Fruit fly (Drosophila melanogaster) whole organism, embryonic: ENCODE results near the gene CG34347.

Experiments
- B-H2 ChIP-seq: fragments of 200-800 bp; sonication (Bioruptor generic); optimal IDR thresholded peaks from 2 replicates; lab custom pipeline; 2018; ENCODE audit warnings: missing biosample characterization, mild to moderate bottlenecking, missing genetic modification characterization
- CG10543 ChIP-seq: fragments of 200-800 bp; sonication (Bioruptor generic); optimal IDR thresholded peaks from 3 replicates; lab custom pipeline; 2017; ENCODE audit warnings: missing biosample characterization, mild to moderate bottlenecking, missing genetic modification characterization, moderate library complexity
- CG11247 ChIP-seq: fragments of 200-800 bp; sonication (Bioruptor generic); IDR thresholded peaks from 2 replicates; pipeline ENCODE4 v1.3.6; 2022; ENCODE audit warnings: missing biosample characterization, missing genetic modification characterization
- CG11456 ChIP-seq: fragments of 200-800 bp; sonication (Bioruptor generic); IDR thresholded peaks from 3 replicates; pipeline ENCODE4 v1.3.6; 2022; ENCODE audit warnings: missing biosample characterization, missing genetic modification characterization
- CG16815 ChIP-seq: fragments of 200-800 bp; sonication (Bioruptor generic); optimal IDR thresholded peaks from 3 replicates; lab custom pipeline; 2017; ENCODE audit warnings: missing biosample characterization, mild to moderate bottlenecking, missing genetic modification characterization
- CG17568 ChIP-seq: fragments of 200-800 bp; sonication (Bioruptor generic); optimal IDR thresholded peaks from 2 replicates; lab custom pipeline; 2018; ENCODE audit warnings: missing biosample characterization, mild to moderate bottlenecking, missing genetic modification characterization, moderate library complexity
- CG18476 ChIP-seq: fragments of 200-800 bp; sonication (Bioruptor generic); optimal IDR thresholded peaks from 2 replicates; lab custom pipeline; 2016; ENCODE audit warnings: missing biosample characterization, mild to moderate bottlenecking, missing genetic modification characterization
- CG18599 ChIP-seq: fragments of 200-800 bp; sonication (Bioruptor generic); optimal IDR thresholded peaks from 3 replicates; lab custom pipeline; 2017; ENCODE audit warnings: missing biosample characterization, missing genetic modification characterization, mild to moderate bottlenecking, moderate library complexity, missing genetic modification reagents
- CG3847 ChIP-seq: fragments of 200-800 bp; sonication (Bioruptor generic); IDR thresholded peaks from 2 replicates; pipeline ENCODE4 v1.3.6; 2022; ENCODE audit warnings: missing biosample characterization, missing genetic modification characterization
- CG4360 ChIP-seq: fragments of 200-800 bp; sonication (Bioruptor generic); IDR thresholded peaks from 2 replicates; pipeline ENCODE4 v1.3.6; 2022; ENCODE audit warnings: missing biosample characterization, missing genetic modification characterization
- CG6175 ChIP-seq: fragments of 200-800 bp; sonication (Bioruptor generic); IDR thresholded peaks from 3 replicates; pipeline ENCODE4 v1.3.6; 2022; ENCODE audit warnings: missing biosample characterization, missing genetic modification characterization
- CG7357 ChIP-seq: fragments of 200-800 bp; sonication (Bioruptor generic); IDR thresholded peaks from 3 replicates; pipeline ENCODE4 v1.3.6; 2022; ENCODE audit warnings: missing biosample characterization, missing genetic modification characterization
- CG8290 ChIP-seq, 3 experiments: fragments of 200-800 bp; sonication (Bioruptor generic); optimal IDR thresholded peaks; 2 replicates each; lab custom pipeline; 2016 to 2019; ENCODE audit warnings: missing biosample characterization in 3 of 3, missing genetic modification characterization in 3 of 3, mild to moderate bottlenecking in 2 of 3, moderate library complexity in 1 of 3
- CTCF ChIP-seq: fragments of 200-800 bp; sonication (Bioruptor generic); optimal IDR thresholded peaks from 2 replicates; lab custom pipeline; 2017; ENCODE audit warnings: missing biosample characterization, mild to moderate bottlenecking, missing genetic modification characterization, moderate library complexity
- Deaf1 ChIP-seq: fragments of 200-800 bp; optimal IDR thresholded peaks from 3 replicates; lab custom pipeline; 2019; ENCODE audit warnings: missing biosample characterization, mild to moderate bottlenecking, missing genetic modification characterization, moderate library complexity
- Ets65A ChIP-seq: fragments of 200-800 bp; sonication (Bioruptor generic); peaks from one replicate; lab custom pipeline; 2016; ENCODE audit warnings: missing biosample characterization, missing genetic modification characterization
- Hey ChIP-seq: fragments of 200-800 bp; sonication (Bioruptor generic); optimal IDR thresholded peaks from 3 replicates; lab custom pipeline; 2018; ENCODE audit warnings: missing biosample characterization, mild to moderate bottlenecking, missing genetic modification characterization
- Hr3 ChIP-seq: fragments of 200-800 bp; sonication (Bioruptor generic); optimal IDR thresholded peaks from 3 replicates; lab custom pipeline; 2016; ENCODE audit warnings: missing biosample characterization, missing genetic modification characterization
- MTF-1 ChIP-seq: fragments of 200-800 bp; sonication (Bioruptor generic); optimal IDR thresholded peaks from 2 replicates; lab custom pipeline; 2018; ENCODE audit warnings: missing biosample characterization, mild to moderate bottlenecking, missing genetic modification characterization, borderline replicate concordance
- Med ChIP-seq: fragments of 200-800 bp; sonication (Bioruptor generic); peaks from one replicate; lab custom pipeline; 2016; ENCODE audit warnings: missing biosample characterization, missing genetic modification characterization, mild to moderate bottlenecking, inconsistent platforms, moderate library complexity
- Optix ChIP-seq: fragments of 200-800 bp; sonication (Bioruptor generic); IDR thresholded peaks from 3 replicates; pipeline ENCODE4 v1.3.6; 2022; ENCODE audit warnings: missing biosample characterization, missing genetic modification characterization
- Rfx ChIP-seq: fragments of 200-800 bp; sonication (Bioruptor generic); IDR thresholded peaks from 2 replicates; pipeline ENCODE4 v1.3.6; 2022; ENCODE audit warnings: missing biosample characterization, missing genetic modification characterization
- abd-A ChIP-seq: fragments of 200-800 bp; sonication (Bioruptor generic); optimal IDR thresholded peaks from 3 replicates; lab custom pipeline; 2019; ENCODE audit warnings: missing biosample characterization, mild to moderate bottlenecking, missing genetic modification characterization, moderate library complexity
- amos ChIP-seq: fragments of 200-800 bp; sonication (Bioruptor generic); IDR thresholded peaks from 2 replicates; pipeline ENCODE4 v1.3.6; 2022; ENCODE audit warnings: missing biosample characterization, missing genetic modification characterization; ENCODE audit not compliant: partially characterized antibody
- chn ChIP-seq: fragments of 200-800 bp; sonication (Bioruptor generic); optimal IDR thresholded peaks from 2 replicates; lab custom pipeline; 2016; ENCODE audit warnings: missing biosample characterization, missing genetic modification characterization
- crol ChIP-seq: fragments of 200-800 bp; sonication (Bioruptor generic); IDR thresholded peaks from 2 replicates; pipeline ENCODE4 v1.3.6; 2022; ENCODE audit warnings: missing biosample characterization, missing genetic modification characterization
- hb ChIP-seq: fragments of 200-800 bp; sonication (Bioruptor generic); IDR thresholded peaks from 3 replicates; pipeline ENCODE4 v1.3.6; 2022; ENCODE audit warnings: missing biosample characterization, missing genetic modification characterization; ENCODE audit not compliant: partially characterized antibody
- mirr ChIP-seq: fragments of 200-800 bp; sonication (Bioruptor generic); optimal IDR thresholded peaks from 3 replicates; lab custom pipeline; 2018; ENCODE audit warnings: missing biosample characterization, mild to moderate bottlenecking, missing genetic modification characterization
- pita ChIP-seq: fragments of 200-800 bp; sonication (Bioruptor generic); optimal IDR thresholded peaks from 2 replicates; lab custom pipeline; 2017; ENCODE audit warnings: missing biosample characterization, mild to moderate bottlenecking, missing genetic modification characterization
- rib ChIP-seq: fragments of 200-800 bp; sonication (Bioruptor generic); IDR thresholded peaks from 2 replicates; pipeline ENCODE4 v1.3.6; 2022; ENCODE audit warnings: missing biosample characterization, missing genetic modification characterization
- sug ChIP-seq: fragments of 200-800 bp; optimal IDR thresholded peaks from 2 replicates; lab custom pipeline; 2019; ENCODE audit warnings: missing biosample characterization, mild to moderate bottlenecking, missing genetic modification characterization, moderate library complexity

Gene CG34347

dm6 chr3R:31420675-31421074, 109.7 kb downstream of the CG34347 start (continued):
- no peak for TF ChIP-seq Hr3 (GFP tag; lab: Kevin White, UChicago)
- TF ChIP-seq mirr, result peak; percentile 50
- no peak for TF ChIP-seq CG7357 (GFP tag; lab: Robert Waterston, UW)
- no peak for TF ChIP-seq CG16815 (GFP tag; lab: Kevin White, UChicago)
- TF ChIP-seq CG18476 (GFP tag; lab: Kevin White, UChicago), result no peak
- TF ChIP-seq sug, result peak; percentile 66
- TF ChIP-seq CG8290 (GFP tag; optimal IDR thresholded peaks at IDR 0.05; lab: Kevin White, UChicago), result no peak
- TF ChIP-seq CG8290 (tag; optimal IDR thresholded peaks at IDR 0.05; lab: Kevin White, UChicago), result peak in 1 of 2 experiments; percentile 34
- 0 out of 3 replicates have a peak, but pooled peaks have one; percentile 27 for TF ChIP-seq CG11456 (GFP tag; lab: Robert Waterston, UW)
- TF ChIP-seq Rfx (GFP tag; lab: Robert Waterston, UW), result peak; percentile 37; the same call in 1 of the 2 replicates
- TF ChIP-seq Deaf1 (tag; lab: Kevin White, UChicago), result peak; percentile 3
- no peak for TF ChIP-seq amos (GFP tag; lab: Robert Waterston, UW)
- TF ChIP-seq CG4360 (GFP tag; lab: Robert Waterston, UW), result no peak
- no peak for TF ChIP-seq pita (GFP tag; lab: Kevin White, UChicago)
- TF ChIP-seq CG10543, result peak; percentile 92
- no peak for TF ChIP-seq MTF-1
- peak; percentile 75 for TF ChIP-seq Med
- peak; percentile 55 for TF ChIP-seq crol (GFP tag; lab: Robert Waterston, UW)
- 0 out of 2 replicates have a peak, but pooled peaks have one; percentile 20 for TF ChIP-seq CG11247 (GFP tag; lab: Robert Waterston, UW)
- TF ChIP-seq B-H2 (GFP tag; lab: Kevin White, UChicago), result peak; percentile 58
- TF ChIP-seq Hey, result no peak
- peak; percentile 74 for TF ChIP-seq Ets65A (GFP tag; lab: Kevin White, UChicago)
- no peak for TF ChIP-seq CTCF
- TF ChIP-seq chn (GFP tag; lab: Kevin White, UChicago), result no peak
- no peak for TF ChIP-seq Optix (GFP tag; lab: Robert Waterston, UW)
- TF ChIP-seq CG6175, result 0 out of 3 replicates have a peak, but pooled peaks have one; percentile 47
- TF ChIP-seq hb (GFP tag; lab: Robert Waterston, UW), result no peak
- TF ChIP-seq rib (GFP tag; lab: Robert Waterston, UW), result 0 out of 2 replicates have a peak, but pooled peaks have one; percentile 52
- TF ChIP-seq CG17568, result no peak
- peak; percentile 82 for TF ChIP-seq abd-A (tag; lab: Kevin White, UChicago)
- peak; percentile 20 for TF ChIP-seq CG18599 (GFP tag; lab: Kevin White, UChicago)
- no peak for TF ChIP-seq CG3847 (GFP tag; lab: Robert Waterston, UW)
